Worm (Caenorhabditis elegans): Measurements from ENCODE around the gene iars-1.

iars-1 gene

ce11 chrIV:10344621-10345020, 23.8 kb upstream of the iars-1 start (continued):
- no peak for TF ChIP-seq mdl-1 (tag; optimal IDR thresholded peaks at IDR 0.05)
- no peak for TF ChIP-seq nhr-47 (tag; optimal IDR thresholded peaks at IDR 0.05)
- TF ChIP-seq F16B12.6 (tag; optimal IDR thresholded peaks at IDR 0.05), result no peak
- no peak for TF ChIP-seq vab-15 (tag; optimal IDR thresholded peaks at IDR 0.05)
- peak; percentile 55 for TF ChIP-seq snu-23 (GFP tag; optimal IDR thresholded peaks at IDR 0.05)
- TF ChIP-seq fkh-10 (GFP tag; optimal IDR thresholded peaks at IDR 0.05), result peak; percentile 15
- peak in 2 of 3 experiments; percentile 14 to 63 for TF ChIP-seq ceh-82 (tag; optimal IDR thresholded peaks at IDR 0.05)
- TF ChIP-seq ceh-90 (tag; optimal IDR thresholded peaks at IDR 0.05), result no peak
- TF ChIP-seq dsc-1 (tag; optimal IDR thresholded peaks at IDR 0.05), result peak; percentile 24
- TF ChIP-seq elt-2 (tag; optimal IDR thresholded peaks at IDR 0.05), result no peak
- TF ChIP-seq lir-3 (tag; optimal IDR thresholded peaks at IDR 0.05; ENCODE audit: poor library complexity), result no peak
- TF ChIP-seq rnt-1 (tag; optimal IDR thresholded peaks at IDR 0.05), result peak; percentile 70
- TF ChIP-seq nhr-20 (tag; optimal IDR thresholded peaks at IDR 0.05), result no peak
- no peak for TF ChIP-seq nhr-11 (tag; optimal IDR thresholded peaks at IDR 0.05)
- no peak for TF ChIP-seq dpl-1 (GFP tag; optimal IDR thresholded peaks at IDR 0.05)
- no peak for TF ChIP-seq sup-37 (GFP tag; optimal IDR thresholded peaks at IDR 0.05)
- TF ChIP-seq unc-30 (tag; optimal IDR thresholded peaks at IDR 0.05), result no peak
- TF ChIP-seq lin-14 (GFP tag; optimal IDR thresholded peaks at IDR 0.05), result peak; percentile 80
- no peak for TF ChIP-seq nhr-19 (GFP tag; conservative IDR thresholded peaks at IDR 0.05)
- TF ChIP-seq xbp-1 (tag; optimal IDR thresholded peaks at IDR 0.05), result peak; percentile 23
- no peak for TF ChIP-seq ztf-11 (tag; optimal IDR thresholded peaks at IDR 0.05)
- no peak for TF ChIP-seq lin-15B (tag; optimal IDR thresholded peaks at IDR 0.05)
- no peak for TF ChIP-seq unc-86 (tag; optimal IDR thresholded peaks at IDR 0.05)
- peak; percentile 55 for TF ChIP-seq tbx-2 (tag; optimal IDR thresholded peaks at IDR 0.05)
- TF ChIP-seq fos-1 (tag; optimal IDR thresholded peaks at IDR 0.05), result no peak
- no peak for TF ChIP-seq ceh-88 (GFP tag; IDR thresholded peaks at IDR 0.05)
- no peak for TF ChIP-seq hlh-17 (GFP tag; optimal IDR thresholded peaks at IDR 0.05; ENCODE audit: borderline replicate concordance)
- TF ChIP-seq unc-62 (GFP tag; optimal IDR thresholded peaks at IDR 0.05), result no peak
- peak; percentile 20 for TF ChIP-seq egl-13 (tag; optimal IDR thresholded peaks at IDR 0.05)
- TF ChIP-seq lin-13 (GFP tag; optimal IDR thresholded peaks at IDR 0.05), result no peak
- no peak for TF ChIP-seq egl-27 (tag; optimal IDR thresholded peaks at IDR 0.05)
- no peak for TF ChIP-seq C16A3.4 (tag; optimal IDR thresholded peaks at IDR 0.05)
- no peak for TF ChIP-seq nhr-85 (tag)
- TF ChIP-seq lin-35 (GFP tag; optimal IDR thresholded peaks at IDR 0.05), result peak in 1 of 2 experiments; percentile 22
- peak; percentile 46 for TF ChIP-seq swsn-7 (tag; optimal IDR thresholded peaks at IDR 0.05)
- no peak for TF ChIP-seq nhr-12 (tag; optimal IDR thresholded peaks at IDR 0.05)
- TF ChIP-seq alr-1 (tag; optimal IDR thresholded peaks at IDR 0.05; ENCODE audit: borderline replicate concordance), result no peak
- TF ChIP-seq pax-3 (tag; optimal IDR thresholded peaks at IDR 0.05), result no peak
- TF ChIP-seq pqm-1 (tag; optimal IDR thresholded peaks at IDR 0.05), result no peak
- no peak for TF ChIP-seq ceh-63 (GFP tag; optimal IDR thresholded peaks at IDR 0.05)
- TF ChIP-seq nhr-77 (tag; optimal IDR thresholded peaks at IDR 0.05), result no peak
- no peak for TF ChIP-seq ceh-8 (GFP tag; optimal IDR thresholded peaks at IDR 0.05)
- TF ChIP-seq mef-2 (tag; optimal IDR thresholded peaks at IDR 0.05), result no peak
- no peak for TF ChIP-seq unc-98 (GFP tag; IDR thresholded peaks at IDR 0.05)
- no peak for TF ChIP-seq aha-1 (tag; optimal IDR thresholded peaks at IDR 0.05)
- TF ChIP-seq jun-1 (tag; optimal IDR thresholded peaks at IDR 0.05), result no peak

All from whole organism, L1 larva.